Worm (Caenorhabditis elegans): Measurements from ENCODE around the gene gst-41.

- no peak for TF ChIP-seq ama-1 (optimal IDR thresholded peaks at IDR 0.05)
- TF ChIP-seq scrt-1 (GFP tag; IDR thresholded peaks at IDR 0.05): no peak
- no peak for TF ChIP-seq sea-1 (GFP tag; conservative IDR thresholded peaks at IDR 0.05)
- TF ChIP-seq flt-1 (GFP tag; IDR thresholded peaks at IDR 0.05): no peak
- no peak for TF ChIP-seq pes-1 (GFP tag; IDR thresholded peaks at IDR 0.05)
Measured at ce11 chrV:7428880-7429279, 29.8 kb upstream of the gst-41 start, which contains the start of gene srw-69.
